Worm (Caenorhabditis elegans) whole organism, L1 larva: Measurements from ENCODE around the gene F44E5.15.

ENCODE experiments used
- C16A3.4 ChIP-seq: fragments of 150-350 bp; optimal IDR thresholded peaks from 2 replicates; lab custom pipeline; 2014; ENCODE audit warnings: missing biosample characterization, missing genetic modification characterization
- C34B4.2 ChIP-seq: sonication (generic microtip); optimal IDR thresholded peaks from 2 replicates; lab custom pipeline; 2017; ENCODE audit warnings: mild to moderate bottlenecking, missing genetic modification characterization, missing compliant biosample characterization
- aha-1 ChIP-seq: fragments of 150-350 bp; optimal IDR thresholded peaks from 2 replicates; lab custom pipeline; 2014; ENCODE audit warnings: missing biosample characterization, missing genetic modification characterization
- aly-2 ChIP-seq: fragments of 150-350 bp; optimal IDR thresholded peaks from 2 replicates; lab custom pipeline; 2014; ENCODE audit warnings: missing biosample characterization, missing genetic modification characterization
- ceh-63 ChIP-seq: fragments of 200-800 bp; sonication (Bioruptor generic); optimal IDR thresholded peaks from 2 replicates; lab custom pipeline; 2018; ENCODE audit warnings: mild to moderate bottlenecking, missing genetic modification characterization, missing compliant biosample characterization
- ceh-8 ChIP-seq: fragments of 200-800 bp; sonication (Bioruptor generic); optimal IDR thresholded peaks from 2 replicates; lab custom pipeline; 2018; ENCODE audit warnings: mild to moderate bottlenecking, missing genetic modification characterization, moderate library complexity, missing compliant biosample characterization
- ceh-82 ChIP-seq, 3 experiments: fragments of 150-350 bp in 1 of 3; sonication (generic microtip) in 2 of 3; optimal IDR thresholded peaks; 2 replicates each; lab custom pipeline; 2014 to 2017; ENCODE audit warnings: missing biosample characterization in 3 of 3, missing genetic modification characterization in 3 of 3
- efl-1 ChIP-seq, 4 experiments: fragments of 150-350 bp; optimal IDR thresholded peaks in 3 of 4; peaks in 1 of 4; 1 replicate in 1 of 4; 2 replicates in 3 of 4; lab custom pipeline; 2014; ENCODE audit warnings: missing biosample characterization in 2 of 4, missing genetic modification characterization in 2 of 4, missing genetic modification reagents in 2 of 4
- egl-13 ChIP-seq: sonication (generic microtip); optimal IDR thresholded peaks from 2 replicates; lab custom pipeline; 2016; ENCODE audit warnings: missing genotype, missing genetic modification reagents, missing genetic modification characterization, missing compliant biosample characterization
- elt-2 ChIP-seq: sonication (generic microtip); optimal IDR thresholded peaks from 2 replicates; lab custom pipeline; 2016; ENCODE audit warnings: missing genetic modification characterization, mild to moderate bottlenecking, inconsistent platforms, missing compliant biosample characterization, missing genetic modification reagents
- ets-5 ChIP-seq: fragments of 200-800 bp; sonication (Bioruptor generic); IDR thresholded peaks from 2 replicates; pipeline ENCODE4 v1.3.6; 2022; ENCODE audit warnings: missing genetic modification characterization, missing compliant biosample characterization
- fkh-10 ChIP-seq: sonication (generic microtip); optimal IDR thresholded peaks from 2 replicates; lab custom pipeline; 2017; ENCODE audit warnings: missing biosample characterization, missing genetic modification reagents, missing genetic modification characterization
- fkh-4 ChIP-seq: sonication (generic microtip); optimal IDR thresholded peaks from 2 replicates; lab custom pipeline; 2016; ENCODE audit warnings: missing compliant biosample characterization, missing genetic modification characterization, borderline replicate concordance
- fos-1 ChIP-seq: fragments of 150-350 bp; optimal IDR thresholded peaks from 2 replicates; lab custom pipeline; 2014; ENCODE audit warnings: missing biosample characterization, missing genetic modification characterization
- hlh-17 ChIP-seq: fragments of 200-800 bp; sonication (Bioruptor generic); optimal IDR thresholded peaks from 2 replicates; lab custom pipeline; 2018; ENCODE audit warnings: missing genetic modification characterization, mild to moderate bottlenecking, missing compliant biosample characterization, moderate library complexity, borderline replicate concordance
- irx-1 ChIP-seq: sonication (generic microtip); optimal IDR thresholded peaks from 2 replicates; lab custom pipeline; 2016; ENCODE audit warnings: missing genetic modification characterization, missing compliant biosample characterization
- isw-1 ChIP-seq: fragments of 200-800 bp; sonication (Bioruptor generic); IDR thresholded peaks from 2 replicates; pipeline ENCODE4 v1.3.6; 2022; ENCODE audit warnings: missing genetic modification characterization, missing compliant biosample characterization
- jun-1 ChIP-seq: fragments of 150-350 bp; optimal IDR thresholded peaks from 2 replicates; lab custom pipeline; 2014; ENCODE audit warnings: missing biosample characterization, missing genetic modification reagents, missing genetic modification characterization
- lin-13 ChIP-seq: fragments of 150-350 bp; optimal IDR thresholded peaks from 2 replicates; lab custom pipeline; 2014; ENCODE audit warnings: missing biosample characterization, missing genetic modification reagents, missing genetic modification characterization
- lin-35 ChIP-seq, 2 experiments: fragments of 150-350 bp; optimal IDR thresholded peaks; 2 replicates each; lab custom pipeline; 2014; ENCODE audit warnings: missing biosample characterization in 2 of 2, missing genetic modification characterization in 2 of 2, missing genetic modification reagents in 2 of 2
- lin-39 ChIP-seq: fragments of 150-350 bp; optimal IDR thresholded peaks from 2 replicates; lab custom pipeline; 2014; ENCODE audit warnings: missing biosample characterization, missing genetic modification reagents, missing genetic modification characterization
- lir-3 ChIP-seq: sonication (generic microtip); optimal IDR thresholded peaks from 2 replicates; lab custom pipeline; 2016; ENCODE audit warnings: mild to moderate bottlenecking, missing genetic modification characterization, moderate library complexity, missing compliant biosample characterization; ENCODE audit not compliant: poor library complexity
- lsy-2 ChIP-seq, 2 experiments: fragments of 150-350 bp; optimal IDR thresholded peaks; 2 replicates each; lab custom pipeline; 2014; ENCODE audit warnings: missing biosample characterization in 2 of 2, missing genetic modification characterization in 2 of 2
- mab-9 ChIP-seq: fragments of 200-800 bp; sonication (Bioruptor generic); IDR thresholded peaks from 2 replicates; pipeline ENCODE4 v1.3.6; 2022; ENCODE audit warnings: missing genetic modification reagents, missing genetic modification characterization, missing compliant biosample characterization
- mdl-1 ChIP-seq, 2 experiments: fragments of 150-350 bp; optimal IDR thresholded peaks; 2 replicates each; lab custom pipeline; 2014 to 2017; ENCODE audit warnings: missing biosample characterization in 2 of 2, missing genetic modification characterization in 2 of 2, inconsistent platforms in 1 of 2
- mef-2 ChIP-seq: fragments of 150-350 bp; optimal IDR thresholded peaks from 2 replicates; lab custom pipeline; 2014; ENCODE audit warnings: missing biosample characterization, missing genetic modification characterization
- mep-1 ChIP-seq: fragments of 150-350 bp; optimal IDR thresholded peaks from 2 replicates; lab custom pipeline; 2014; ENCODE audit warnings: missing biosample characterization, missing genetic modification characterization
- nhr-12 ChIP-seq: sonication (generic microtip); optimal IDR thresholded peaks from 2 replicates; lab custom pipeline; 2017; ENCODE audit warnings: missing biosample characterization, missing genetic modification characterization
- nhr-20 ChIP-seq: sonication (generic microtip); optimal IDR thresholded peaks from 2 replicates; lab custom pipeline; 2016; ENCODE audit warnings: mild to moderate bottlenecking, missing genetic modification characterization, missing compliant biosample characterization
- nhr-237 ChIP-seq: fragments of 150-350 bp; optimal IDR thresholded peaks from 2 replicates; lab custom pipeline; 2014; ENCODE audit warnings: missing biosample characterization, missing genetic modification characterization
- nhr-28 ChIP-seq: fragments of 150-350 bp; optimal IDR thresholded peaks from 2 replicates; lab custom pipeline; 2014; ENCODE audit warnings: missing biosample characterization, missing genetic modification characterization
- nhr-47 ChIP-seq: sonication (generic microtip); optimal IDR thresholded peaks from 2 replicates; lab custom pipeline; 2016; ENCODE audit warnings: mild to moderate bottlenecking, missing genetic modification characterization, moderate library complexity, missing compliant biosample characterization
- nhr-71 ChIP-seq: sonication (generic microtip); optimal IDR thresholded peaks from 2 replicates; lab custom pipeline; 2016; ENCODE audit warnings: mild to moderate bottlenecking, missing genetic modification characterization, moderate library complexity, missing compliant biosample characterization
- nhr-77 ChIP-seq: fragments of 150-350 bp; optimal IDR thresholded peaks from 2 replicates; lab custom pipeline; 2014; ENCODE audit warnings: missing biosample characterization, missing genetic modification characterization
- nhr-85 ChIP-seq: sonication (generic microtip); peaks from one replicate; lab custom pipeline; 2016; ENCODE audit warnings: missing genetic modification characterization, inconsistent platforms, missing compliant biosample characterization
- nhr-90 ChIP-seq: sonication (generic microtip); optimal IDR thresholded peaks from 2 replicates; lab custom pipeline; 2016; ENCODE audit warnings: mild to moderate bottlenecking, missing genetic modification characterization, missing compliant biosample characterization; ENCODE audit not compliant: poor library complexity
- pag-3 ChIP-seq: sonication (generic microtip); optimal IDR thresholded peaks from 2 replicates; lab custom pipeline; 2017; ENCODE audit warnings: missing genetic modification characterization, mild to moderate bottlenecking, missing compliant biosample characterization, antibody characterized with exemption, borderline replicate concordance; ENCODE audit not compliant: insufficient read depth
- rnt-1 ChIP-seq: sonication (generic microtip); optimal IDR thresholded peaks from 2 replicates; lab custom pipeline; 2016; ENCODE audit warnings: mild to moderate bottlenecking, missing genetic modification characterization, moderate library complexity, missing compliant biosample characterization
- skn-1 ChIP-seq: fragments of 150-350 bp; optimal IDR thresholded peaks from 2 replicates; lab custom pipeline; 2014; ENCODE audit warnings: missing biosample characterization, missing genetic modification characterization
- snpc-4 ChIP-seq: fragments of 150-350 bp; optimal IDR thresholded peaks from 2 replicates; lab custom pipeline; 2014; ENCODE audit warnings: missing biosample characterization, missing genetic modification characterization
- snu-23 ChIP-seq: sonication (generic microtip); optimal IDR thresholded peaks from 2 replicates; lab custom pipeline; 2016; ENCODE audit warnings: missing genetic modification characterization, missing compliant biosample characterization
- sox-4 ChIP-seq: sonication (generic microtip); optimal IDR thresholded peaks from 2 replicates; lab custom pipeline; 2016; ENCODE audit warnings: missing genetic modification characterization, missing compliant biosample characterization
- swsn-7 ChIP-seq: sonication (generic microtip); optimal IDR thresholded peaks from 2 replicates; lab custom pipeline; 2016; ENCODE audit warnings: missing genetic modification characterization, missing compliant biosample characterization
- tbx-2 ChIP-seq: sonication (generic microtip); optimal IDR thresholded peaks from 2 replicates; lab custom pipeline; 2016; ENCODE audit warnings: missing genetic modification characterization, missing compliant biosample characterization
- unc-130 ChIP-seq: fragments of 150-350 bp; optimal IDR thresholded peaks from 2 replicates; lab custom pipeline; 2017; ENCODE audit warnings: missing biosample characterization, missing genetic modification characterization, inconsistent platforms
- unc-86 ChIP-seq: sonication (generic microtip); optimal IDR thresholded peaks from 2 replicates; lab custom pipeline; 2016; ENCODE audit warnings: missing genetic modification characterization, missing compliant biosample characterization
- unc-98 ChIP-seq: fragments of 200-800 bp; sonication (Bioruptor generic); IDR thresholded peaks from 2 replicates; pipeline ENCODE4 v1.3.6; 2022; ENCODE audit warnings: missing genetic modification characterization, missing compliant biosample characterization
- xbp-1 ChIP-seq: sonication (generic microtip); optimal IDR thresholded peaks from 2 replicates; lab custom pipeline; 2016; ENCODE audit warnings: missing genetic modification characterization, missing compliant biosample characterization
- ztf-11 ChIP-seq, 2 experiments: sonication (generic microtip); optimal IDR thresholded peaks; 2 replicates each; lab custom pipeline; 2016 to 2017; ENCODE audit warnings: missing genetic modification characterization in 2 of 2, missing biosample characterization in 1 of 2, missing compliant biosample characterization in 1 of 2

The F44E5.15 gene

DNA sequence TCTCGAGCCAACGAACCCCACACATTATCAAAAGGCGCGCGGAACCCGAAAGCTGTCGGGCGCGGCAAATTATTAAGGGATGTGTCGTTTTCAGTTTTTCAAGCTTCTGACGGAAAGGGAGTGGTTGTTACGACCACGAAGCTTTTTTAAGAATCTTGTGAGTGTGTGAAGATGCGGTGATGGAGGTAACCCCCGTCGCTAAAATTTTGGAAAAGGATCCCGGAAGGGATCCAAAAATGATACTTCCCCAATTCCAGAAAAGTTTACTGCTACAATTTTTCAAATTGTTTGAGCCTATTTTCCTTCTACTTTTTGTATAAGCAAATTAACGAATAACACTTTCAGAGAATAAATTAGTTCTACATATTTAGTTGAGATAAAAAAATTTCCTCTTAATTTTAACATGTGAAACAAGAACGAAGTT is 15.8 kb upstream of the F44E5.15 start (continued):
- no peak for TF ChIP-seq pag-3 (tag; lab: Kevin White, UChicago)
- TF ChIP-seq lin-35 (GFP tag; optimal IDR thresholded peaks at IDR 0.05; lab: Kevin White, UChicago), result peak; percentile 31 to 47
- TF ChIP-seq, all 84 proteins: peak for 31

DNA sequence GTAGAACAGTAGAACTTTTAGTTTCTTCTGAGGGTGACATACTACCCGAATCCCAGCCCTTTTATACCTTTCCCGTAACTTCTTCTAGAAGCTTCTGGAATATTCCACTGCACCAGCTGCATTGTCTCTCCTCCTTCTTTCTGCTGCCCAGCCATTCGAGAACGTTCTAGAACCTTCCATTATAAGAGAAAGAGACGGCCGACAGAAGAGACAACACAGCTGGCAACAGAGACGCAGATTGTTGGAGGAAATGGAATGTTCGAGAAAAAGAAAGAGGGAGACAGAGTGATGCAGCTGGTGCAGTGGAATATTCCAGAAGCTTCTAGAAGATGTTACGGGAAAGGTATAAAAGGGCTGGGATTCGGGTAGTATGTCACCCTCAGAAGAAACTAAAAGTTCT is 13.2 kb upstream of the F44E5.15 start, which contains the start of the genes F44E5.4 and F44E5.5:
TSS of gene F44E5.4 (minus strand) at position 35 of the 400 bp plus-strand sequence.
TSS of gene F44E5.5 (plus strand) at position 386 of the 400 bp plus-strand sequence.
- TF ChIP-seq ceh-63 (peak; percentile 75), jun-1 (tag; lab: Kevin White, UChicago) (peak; percentile 90), nhr-237 (tag; lab: Kevin White, UChicago) (peak; percentile 83), lin-39 (peak; percentile 52), swsn-7 (tag; lab: Kevin White, UChicago) (peak; percentile 95), ztf-11 (tag; optimal IDR thresholded peaks at IDR 0.05; lab: Kevin White, UChicago) (peak in 1 of 2 experiments; percentile 78), unc-98 (peak; percentile 99), ets-5 (GFP tag; lab: Robert Waterston, UW) (peak; percentile 98; the same call in 1 of the 2 replicates), mab-9 (GFP tag; lab: Robert Waterston, UW) (peak; percentile 100), rnt-1 (tag; lab: Kevin White, UChicago) (peak; percentile 88), ceh-8 (peak; percentile 87), fkh-4 (peak; percentile 37), nhr-20 (tag; lab: Kevin White, UChicago) (peak; percentile 89), mdl-1 (tag; optimal IDR thresholded peaks at IDR 0.05; lab: Kevin White, UChicago) (peak in 1 of 2 experiments; percentile 61), nhr-47 (peak; percentile 96), lin-35 (GFP tag; optimal IDR thresholded peaks at IDR 0.05; lab: Kevin White, UChicago) (peak; percentile 31 to 78), efl-1 (optimal IDR thresholded peaks at IDR 0.05; lab: Kevin White, UChicago) (peak; percentile 73 to 86), efl-1 (GFP tag; optimal IDR thresholded peaks at IDR 0.05 in 1 of 2; lab: Kevin White, UChicago) (peak; percentile 53 to 96), nhr-77 (tag; lab: Kevin White, UChicago) (peak; percentile 67), snu-23 (GFP tag; lab: Kevin White, UChicago) (peak; percentile 92), nhr-90 (tag; lab: Kevin White, UChicago) (peak; percentile 88), nhr-71 (tag; lab: Kevin White, UChicago) (peak; percentile 97), snpc-4 (tag; lab: Kevin White, UChicago) (peak; percentile 32), irx-1 (tag; lab: Kevin White, UChicago) (peak; percentile 86), isw-1 (GFP tag; lab: Robert Waterston, UW) (peak; percentile 94), C34B4.2 (tag; lab: Kevin White, UChicago) (peak; percentile 86), sox-4 (tag; lab: Kevin White, UChicago) (peak; percentile 84), unc-86 (tag; lab: Kevin White, UChicago) (peak; percentile 89), C16A3.4 (tag; lab: Kevin White, UChicago) (peak; percentile 16), nhr-85 (tag; lab: Kevin White, UChicago) (peak; percentile 90), aly-2 (tag; lab: Kevin White, UChicago) (peak; percentile 39), unc-130 (tag; lab: Kevin White, UChicago) (peak; percentile 38), aha-1 (peak; percentile 76), lir-3 (peak; percentile 64), skn-1 (tag; lab: Kevin White, UChicago) (peak; percentile 47), lin-13 (peak; percentile 87), elt-2 (tag; lab: Kevin White, UChicago) (peak; percentile 54), ceh-82 (tag; optimal IDR thresholded peaks at IDR 0.05; lab: Kevin White, UChicago) (peak; percentile 65 to 81 (median 69)), hlh-17 (GFP tag; lab: Kevin White, UChicago) (peak; percentile 91), fkh-10 (GFP tag; lab: Kevin White, UChicago) (peak; percentile 61), nhr-12 (tag; lab: Kevin White, UChicago) (peak; percentile 54), mef-2 (tag; lab: Kevin White, UChicago) (peak; percentile 56), mep-1 (peak; percentile 62), fos-1 (peak; percentile 63), egl-13 (tag; lab: Kevin White, UChicago) (peak; percentile 92), nhr-28 (peak; percentile 42), tbx-2 (tag; lab: Kevin White, UChicago) (peak; percentile 84), lsy-2 (tag; optimal IDR thresholded peaks at IDR 0.05; lab: Kevin White, UChicago) (peak; percentile 77 to 78), xbp-1 (tag; lab: Kevin White, UChicago) (peak; percentile 84)
